Worm (Caenorhabditis elegans) whole organism, L1 larva: ENCODE data around the gene rev-1.

Source experiments
- elt-2 ChIP-seq: sonication (generic microtip); optimal IDR thresholded peaks from 2 replicates; lab custom pipeline; 2016; ENCODE audit warnings: missing genetic modification characterization, mild to moderate bottlenecking, inconsistent platforms, missing compliant biosample characterization, missing genetic modification reagents
- rnt-1 ChIP-seq: sonication (generic microtip); optimal IDR thresholded peaks from 2 replicates; lab custom pipeline; 2016; ENCODE audit warnings: mild to moderate bottlenecking, missing genetic modification characterization, moderate library complexity, missing compliant biosample characterization
- unc-130 ChIP-seq: fragments of 150-350 bp; optimal IDR thresholded peaks from 2 replicates; lab custom pipeline; 2017; ENCODE audit warnings: missing biosample characterization, missing genetic modification characterization, inconsistent platforms

ce11 chrII:7870062-7870461 is 30.4 kb upstream of the rev-1 start, which contains the start of gene ztf-17:
- TF ChIP-seq rnt-1 (tag; lab: Kevin White, UChicago), result no peak
- TF ChIP-seq elt-2, result no peak
- no peak for TF ChIP-seq unc-130
